Fruit fly (Drosophila melanogaster) whole organism, embryonic: ENCODE data around the gene Spc105R.
A peak's percentile ranks its signal among the peaks of the same experiment; 100 is the strongest.

Source experiments
- CG10366 ChIP-seq: fragments of 200-800 bp; sonication (Bioruptor generic); IDR thresholded peaks from 2 replicates; pipeline ENCODE4 v1.3.6; 2022; ENCODE audit warnings: missing biosample characterization, missing genetic modification characterization
- CG14667 ChIP-seq: fragments of 200-800 bp; sonication (Bioruptor generic); IDR thresholded peaks from 2 replicates; pipeline ENCODE4 v1.3.6; 2022; ENCODE audit warnings: missing biosample characterization, missing genetic modification characterization
- CG1529 ChIP-seq: fragments of 200-800 bp; sonication (Bioruptor generic); optimal IDR thresholded peaks from 3 replicates; lab custom pipeline; 2018; ENCODE audit warnings: missing biosample characterization, missing genetic modification characterization
- CG15479 ChIP-seq: fragments of 200-800 bp; sonication (Bioruptor generic); optimal IDR thresholded peaks from 3 replicates; lab custom pipeline; 2019; ENCODE audit warnings: missing biosample characterization, mild to moderate bottlenecking, missing genetic modification characterization, moderate library complexity
- CG1603 ChIP-seq: fragments of 200-800 bp; sonication (Bioruptor generic); optimal IDR thresholded peaks from 2 replicates; lab custom pipeline; 2019; ENCODE audit warnings: missing biosample characterization, mild to moderate bottlenecking, missing genetic modification characterization, moderate library complexity
- CG16779 ChIP-seq: fragments of 200-800 bp; sonication (Bioruptor generic); IDR thresholded peaks from 2 replicates; pipeline ENCODE4 v1.3.6; 2022; ENCODE audit warnings: missing biosample characterization, missing genetic modification characterization
- CG17385 ChIP-seq: fragments of 200-800 bp; sonication (Bioruptor generic); optimal IDR thresholded peaks from 3 replicates; lab custom pipeline; 2018; ENCODE audit warnings: missing biosample characterization, mild to moderate bottlenecking, missing genetic modification characterization
- CG17829 ChIP-seq: fragments of 200-800 bp; optimal IDR thresholded peaks from 2 replicates; lab custom pipeline; 2019; ENCODE audit warnings: missing biosample characterization, mild to moderate bottlenecking, missing genetic modification characterization, moderate library complexity
- CG31224 ChIP-seq: fragments of 200-800 bp; sonication (Bioruptor generic); IDR thresholded peaks from 2 replicates; pipeline ENCODE4 v1.3.6; 2022; ENCODE audit warnings: missing biosample characterization, missing genetic modification characterization
- CG31365 ChIP-seq: fragments of 200-800 bp; sonication (Bioruptor generic); optimal IDR thresholded peaks from 2 replicates; lab custom pipeline; 2018; ENCODE audit warnings: missing biosample characterization, mild to moderate bottlenecking, missing genetic modification characterization
- CG34224 ChIP-seq: fragments of 200-800 bp; sonication (Bioruptor generic); IDR thresholded peaks from 3 replicates; pipeline ENCODE4 v1.3.6; 2022; ENCODE audit warnings: missing biosample characterization, missing genetic modification characterization; ENCODE audit not compliant: partially characterized antibody
- CG34376 ChIP-seq: fragments of 200-800 bp; sonication (Bioruptor generic); optimal IDR thresholded peaks from 2 replicates; lab custom pipeline; 2018; ENCODE audit warnings: missing biosample characterization, mild to moderate bottlenecking, missing genetic modification characterization
- CG3995 ChIP-seq: fragments of 200-800 bp; sonication (Bioruptor generic); optimal IDR thresholded peaks from 3 replicates; lab custom pipeline; 2016; ENCODE audit warnings: missing biosample characterization, missing genetic modification characterization
- CG4360 ChIP-seq: fragments of 200-800 bp; sonication (Bioruptor generic); IDR thresholded peaks from 2 replicates; pipeline ENCODE4 v1.3.6; 2022; ENCODE audit warnings: missing biosample characterization, missing genetic modification characterization
- CG4404 ChIP-seq: fragments of 200-800 bp; sonication (Bioruptor generic); IDR thresholded peaks from 2 replicates; pipeline ENCODE4 v1.3.6; 2022; ENCODE audit warnings: missing biosample characterization, missing genetic modification characterization
- CG5245 ChIP-seq: fragments of 200-800 bp; sonication (Bioruptor generic); optimal IDR thresholded peaks from 3 replicates; lab custom pipeline; 2016; ENCODE audit warnings: missing biosample characterization, missing genetic modification characterization
- CG6254 ChIP-seq: fragments of 200-800 bp; sonication (Bioruptor generic); optimal IDR thresholded peaks from 3 replicates; lab custom pipeline; 2017; ENCODE audit warnings: mild to moderate bottlenecking, missing biosample characterization, missing genetic modification reagents, missing genetic modification characterization
- Camta ChIP-seq: fragments of 200-800 bp; sonication (Bioruptor generic); optimal IDR thresholded peaks from 2 replicates; lab custom pipeline; 2016; ENCODE audit warnings: missing biosample characterization, missing genetic modification characterization
- CrebB ChIP-seq: fragments of 200-800 bp; sonication (Bioruptor generic); optimal IDR thresholded peaks from 3 replicates; lab custom pipeline; 2018; ENCODE audit warnings: missing biosample characterization, mild to moderate bottlenecking, missing genetic modification characterization
- D19A ChIP-seq: fragments of 200-800 bp; optimal IDR thresholded peaks from 3 replicates; lab custom pipeline; 2019; ENCODE audit warnings: missing biosample characterization, mild to moderate bottlenecking, missing genetic modification characterization, moderate library complexity
- Dek ChIP-seq: fragments of 200-800 bp; sonication (Bioruptor generic); optimal IDR thresholded peaks from 3 replicates; lab custom pipeline; 2019; ENCODE audit warnings: missing biosample characterization, mild to moderate bottlenecking, missing genetic modification characterization, moderate library complexity
- Ets97D ChIP-seq: fragments of 200-800 bp; sonication (Bioruptor generic); optimal IDR thresholded peaks from 3 replicates; lab custom pipeline; 2016; ENCODE audit warnings: missing biosample characterization, missing genetic modification characterization
- Mrtf ChIP-seq: fragments of 200-800 bp; sonication (Bioruptor generic); IDR thresholded peaks from 3 replicates; pipeline ENCODE4 v1.3.6; 2022; ENCODE audit warnings: missing biosample characterization, missing genetic modification characterization
- NFAT ChIP-seq: fragments of 200-800 bp; sonication (Bioruptor generic); IDR thresholded peaks from 2 replicates; pipeline ENCODE4 v1.3.6; 2022; ENCODE audit warnings: missing biosample characterization, missing genetic modification characterization
- Rx ChIP-seq: fragments of 200-800 bp; sonication (Bioruptor generic); IDR thresholded peaks from 2 replicates; pipeline ENCODE4 v1.3.6; 2022; ENCODE audit warnings: missing biosample characterization, missing genetic modification characterization
- Sin3A ChIP-seq: fragments of >200 bp; optimal IDR thresholded peaks from 2 replicates; lab custom pipeline; 2018
- Sox100B ChIP-seq: fragments of 200-800 bp; sonication (Bioruptor generic); optimal IDR thresholded peaks from 3 replicates; lab custom pipeline; 2018; ENCODE audit warnings: missing biosample characterization, mild to moderate bottlenecking, missing genetic modification characterization
- Trl ChIP-seq, 3 experiments: fragments of >200 bp in 2 of 3; fragments of 200-800 bp in 1 of 3; sonication (Bioruptor generic) in 1 of 3; optimal IDR thresholded peaks; 2 replicates in 1 of 3; 3 replicates in 2 of 3; lab custom pipeline; 2016 to 2017; ENCODE audit warnings: missing biosample characterization in 1 of 3, missing genetic modification characterization in 1 of 3
- cg ChIP-seq: fragments of 200-800 bp; sonication (Bioruptor generic); optimal IDR thresholded peaks from 3 replicates; lab custom pipeline; 2019; ENCODE audit warnings: missing biosample characterization, mild to moderate bottlenecking, missing genetic modification characterization, moderate library complexity
- chinmo ChIP-seq: fragments of 200-800 bp; sonication (Bioruptor generic); IDR thresholded peaks from 4 replicates; pipeline ENCODE4 v1.3.6; 2022; ENCODE audit warnings: missing biosample characterization, missing genetic modification characterization; ENCODE audit not compliant: partially characterized antibody
- crol ChIP-seq: fragments of 200-800 bp; sonication (Bioruptor generic); IDR thresholded peaks from 2 replicates; pipeline ENCODE4 v1.3.6; 2022; ENCODE audit warnings: missing biosample characterization, missing genetic modification characterization
- fd102C ChIP-seq: fragments of 200-800 bp; sonication (Bioruptor generic); optimal IDR thresholded peaks from 2 replicates; lab custom pipeline; 2018; ENCODE audit warnings: missing biosample characterization, mild to moderate bottlenecking, missing genetic modification characterization, moderate library complexity
- fd64A ChIP-seq: fragments of 200-800 bp; sonication (Bioruptor generic); optimal IDR thresholded peaks from 3 replicates; lab custom pipeline; 2018; ENCODE audit warnings: missing biosample characterization, mild to moderate bottlenecking, missing genetic modification characterization
- gem ChIP-seq: fragments of 200-800 bp; sonication (Bioruptor generic); optimal IDR thresholded peaks from 2 replicates; lab custom pipeline; 2019; ENCODE audit warnings: missing biosample characterization, mild to moderate bottlenecking, missing genetic modification characterization, moderate library complexity
- ind ChIP-seq: fragments of 200-800 bp; sonication (Bioruptor generic); optimal IDR thresholded peaks from 3 replicates; lab custom pipeline; 2016; ENCODE audit warnings: missing biosample characterization, missing genetic modification characterization
- nerfin-2 ChIP-seq: fragments of 200-800 bp; sonication (Bioruptor generic); IDR thresholded peaks from 2 replicates; pipeline ENCODE4 v1.3.6; 2022; ENCODE audit warnings: missing biosample characterization, missing genetic modification characterization; ENCODE audit not compliant: partially characterized antibody
- onecut ChIP-seq: fragments of 200-800 bp; sonication (Bioruptor generic); IDR thresholded peaks from 2 replicates; pipeline ENCODE4 v1.3.6; 2022; ENCODE audit warnings: missing biosample characterization, missing genetic modification characterization
- pb ChIP-seq: fragments of 200-800 bp; sonication (Bioruptor generic); optimal IDR thresholded peaks from 3 replicates; lab custom pipeline; 2016; ENCODE audit warnings: missing biosample characterization, missing genetic modification characterization
- pros ChIP-seq: fragments of 200-800 bp; sonication (Bioruptor generic); optimal IDR thresholded peaks from 3 replicates; lab custom pipeline; 2019; ENCODE audit warnings: missing biosample characterization, mild to moderate bottlenecking, missing genetic modification characterization, moderate library complexity
- sd ChIP-seq: fragments of 200-800 bp; sonication (Bioruptor generic); optimal IDR thresholded peaks from 3 replicates; lab custom pipeline; 2018; ENCODE audit warnings: missing biosample characterization, mild to moderate bottlenecking, missing genetic modification characterization, moderate library complexity
- toy ChIP-seq: fragments of 200-800 bp; sonication (Bioruptor generic); IDR thresholded peaks from 2 replicates; pipeline ENCODE4 v1.3.6; 2022; ENCODE audit warnings: missing biosample characterization, missing genetic modification characterization
- trem ChIP-seq: fragments of 200-800 bp; optimal IDR thresholded peaks from 3 replicates; lab custom pipeline; 2019; ENCODE audit warnings: missing biosample characterization, mild to moderate bottlenecking, missing genetic modification characterization, moderate library complexity
- tx ChIP-seq: fragments of 200-800 bp; sonication (Bioruptor generic); optimal IDR thresholded peaks from 2 replicates; lab custom pipeline; 2016; ENCODE audit warnings: missing biosample characterization, missing genetic modification characterization
- wdn ChIP-seq: fragments of 200-800 bp; sonication (Bioruptor generic); IDR thresholded peaks from 2 replicates; pipeline ENCODE4 v1.3.6; 2022; ENCODE audit warnings: missing biosample characterization, missing genetic modification characterization

The Spc105R gene

DNA sequence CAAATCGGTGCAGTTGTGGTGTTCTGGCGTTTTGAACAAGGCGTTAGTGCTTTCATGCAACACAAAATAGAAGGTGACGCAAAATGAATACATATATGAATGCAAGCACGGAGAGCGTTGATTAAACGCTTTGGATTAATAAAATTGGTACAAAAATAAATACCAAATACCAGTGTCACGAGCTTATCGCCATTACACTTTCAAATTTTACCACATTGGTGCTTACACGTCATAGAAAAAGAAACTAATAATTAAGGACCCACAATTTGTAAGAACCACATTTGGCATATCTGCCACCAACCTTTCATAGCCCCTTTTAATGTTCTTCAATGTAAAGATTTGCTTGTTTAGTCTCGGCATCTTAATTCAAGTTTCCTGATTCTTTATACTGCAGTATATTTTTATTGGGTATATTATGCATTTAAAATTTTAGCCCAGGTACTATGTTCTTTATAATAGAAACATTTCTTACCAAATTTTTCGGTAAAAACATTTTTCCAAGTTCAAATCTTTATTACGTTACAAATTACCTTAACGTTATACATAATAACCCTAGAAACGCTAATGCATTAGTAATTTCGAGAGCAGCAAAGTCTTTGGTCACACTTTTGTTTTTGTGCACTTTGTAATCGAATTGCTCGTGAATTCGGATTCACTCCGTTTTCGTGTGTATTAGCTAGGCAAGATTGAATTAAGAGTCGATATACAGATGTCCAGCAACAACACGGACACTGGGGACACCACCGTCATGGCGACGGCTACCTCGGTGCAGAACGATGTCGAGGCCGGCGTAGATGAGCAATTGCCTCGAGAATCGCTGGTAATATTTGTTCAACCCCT lies 21.8 kb upstream of the Spc105R start, which contains the start of the genes Pex16 and Pex14 (continued):
- no peak for TF ChIP-seq CrebB (tag; lab: Kevin White, UChicago)

DNA sequence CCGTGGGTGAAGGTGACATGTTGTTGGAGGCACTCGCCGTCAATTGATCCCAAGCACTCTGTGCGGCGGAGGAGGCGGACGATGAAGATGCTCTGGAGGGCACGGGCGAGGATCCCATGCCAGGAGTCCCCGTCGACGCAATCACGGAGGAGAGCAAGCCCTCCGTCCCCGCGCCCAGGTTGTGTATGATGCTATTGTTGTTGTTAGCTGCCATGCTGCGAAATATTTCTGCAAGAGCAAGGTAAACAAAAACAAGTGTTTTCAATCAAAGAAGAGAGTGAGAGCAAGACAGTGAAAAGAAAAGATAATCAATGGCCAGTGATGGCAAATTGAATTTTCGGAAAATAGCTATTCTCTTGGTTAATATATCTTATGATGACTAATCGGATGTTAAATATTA lies 15.8 kb upstream of the Spc105R start:
- TF ChIP-seq crol (GFP tag; lab: Robert Waterston, UW) (peak; percentile 38; the same call in 1 of the 2 replicates), CG4360 (GFP tag; lab: Robert Waterston, UW) (peak; percentile 59), CG16779 (GFP tag; lab: Robert Waterston, UW) (no peak), fd102C (GFP tag; lab: Kevin White, UChicago) (no peak), wdn (GFP tag; lab: Robert Waterston, UW) (0 out of 2 replicates have a peak, but pooled peaks have one; percentile 19), CG34224 (GFP tag; lab: Robert Waterston, UW) (peak; percentile 17; the same call in 1 of the 3 replicates), CG15479 (GFP tag; lab: Kevin White, UChicago) (peak; percentile 66), CG1603 (no peak), Trl (optimal IDR thresholded peaks at IDR 0.05; lab: Kevin White, UChicago) (peak in 1 of 2 experiments; percentile 32), Trl (GFP tag; optimal IDR thresholded peaks at IDR 0.05; lab: Kevin White, UChicago) (no peak), onecut (GFP tag; lab: Robert Waterston, UW) (peak; percentile 38)

DNA sequence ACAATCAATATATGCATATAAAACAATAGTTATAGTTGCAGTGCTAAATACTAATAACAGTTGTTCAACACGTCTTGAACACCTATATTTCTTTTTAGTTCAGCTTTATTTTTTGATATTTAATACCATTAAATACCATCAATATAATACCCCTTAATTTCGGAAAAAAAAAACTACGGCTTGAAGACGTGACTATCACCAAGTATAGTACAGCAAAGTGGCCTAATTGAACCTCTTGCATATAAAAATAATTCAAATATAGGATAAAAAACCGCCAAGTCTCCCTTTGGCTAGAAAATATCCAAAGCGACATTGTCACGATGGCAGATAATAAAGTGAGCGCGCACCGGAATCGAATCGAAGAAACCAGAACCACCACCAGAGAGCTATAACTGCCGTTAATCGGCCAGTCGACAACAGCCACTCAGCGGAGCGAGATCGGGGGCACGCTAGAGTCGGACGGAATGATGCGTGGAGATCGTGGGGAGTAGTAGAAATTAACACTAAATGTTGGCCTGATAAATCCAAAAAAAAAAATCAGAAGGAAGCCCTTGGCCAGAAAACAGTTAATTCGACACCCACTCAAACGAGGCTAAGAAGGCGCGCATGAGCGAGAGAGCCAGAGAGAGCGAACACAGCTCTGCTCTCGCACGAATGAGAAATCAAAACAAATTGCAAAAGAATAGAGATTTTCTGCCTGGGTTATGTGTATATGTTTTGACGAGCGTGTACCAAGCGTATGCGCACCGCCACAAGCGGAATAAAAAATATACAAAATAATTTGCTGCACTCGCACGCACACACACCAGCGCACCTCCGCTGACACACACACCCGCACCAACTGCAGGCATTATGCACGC lies 15.2 kb upstream of the Spc105R start:
- TF ChIP-seq CG5245 (no peak), sd (no peak), CG17385 (peak; percentile 19), ind (GFP tag; lab: Kevin White, UChicago) (no peak), cg (GFP tag; lab: Kevin White, UChicago) (peak; percentile 62), CG1529 (GFP tag; lab: Kevin White, UChicago) (no peak), NFAT (GFP tag; lab: Robert Waterston, UW) (0 out of 2 replicates have a peak, but pooled peaks have one; percentile 36), chinmo (GFP tag; lab: Robert Waterston, UW) (peak; percentile 79; the same call in 3 of the 4 replicates), Sox100B (GFP tag; lab: Kevin White, UChicago) (no peak), Ets97D (GFP tag; lab: Kevin White, UChicago) (no peak), CG17829 (tag; lab: Kevin White, UChicago) (peak; percentile 27), Sin3A (no peak), fd64A (no peak), pb (GFP tag; lab: Kevin White, UChicago) (no peak), CG14667 (GFP tag; lab: Robert Waterston, UW) (no peak), trem (tag; lab: Kevin White, UChicago) (peak; percentile 39), Dek (tag; lab: Kevin White, UChicago) (peak; percentile 67), CG31224 (GFP tag; lab: Robert Waterston, UW) (no peak), CG34376 (GFP tag; lab: Kevin White, UChicago) (peak; percentile 39), CG6254 (GFP tag; lab: Kevin White, UChicago) (no peak), toy (GFP tag; lab: Robert Waterston, UW) (no peak), nerfin-2 (GFP tag; lab: Robert Waterston, UW) (peak; percentile 48; the same call in 1 of the 2 replicates), Mrtf (GFP tag; lab: Robert Waterston, UW) (no peak), Rx (no peak), CG4404 (GFP tag; lab: Robert Waterston, UW) (no peak), CG31365 (tag; lab: Kevin White, UChicago) (no peak), D19A (peak; percentile 40), pros (GFP tag; lab: Kevin White, UChicago) (peak; percentile 55), CG3995 (peak; percentile 21), gem (tag; lab: Kevin White, UChicago) (peak; percentile 58), tx (GFP tag; lab: Kevin White, UChicago) (no peak), CG10366 (GFP tag; lab: Robert Waterston, UW) (no peak), Camta (GFP tag; lab: Kevin White, UChicago) (no peak)
